Worm (Caenorhabditis elegans) whole organism, L2 larva: ENCODE results near the gene fask-1.

Source experiments
- C34F6.9 ChIP-seq: fragments of 150-350 bp; optimal IDR thresholded peaks from 2 replicates; lab custom pipeline; 2014; ENCODE audit warnings: missing biosample characterization, missing genetic modification characterization
- F13H6.1 ChIP-seq: sonication (generic microtip); optimal IDR thresholded peaks from 2 replicates; lab custom pipeline; 2016; ENCODE audit warnings: missing genetic modification characterization, missing compliant biosample characterization
- R02D3.7 ChIP-seq: fragments of 150-350 bp; optimal IDR thresholded peaks from 2 replicates; lab custom pipeline; 2014; ENCODE audit warnings: missing biosample characterization, missing genetic modification characterization
- Y55F3AM.14 ChIP-seq: fragments of 200-800 bp; sonication (Bioruptor generic); optimal IDR thresholded peaks from 2 replicates; lab custom pipeline; 2018; ENCODE audit warnings: mild to moderate bottlenecking, missing genetic modification characterization, missing compliant biosample characterization
- ZK546.5 ChIP-seq: sonication (generic microtip); optimal IDR thresholded peaks from 2 replicates; lab custom pipeline; 2017; ENCODE audit warnings: missing biosample characterization, missing genetic modification characterization
- aly-2 ChIP-seq: fragments of 150-350 bp; optimal IDR thresholded peaks from 2 replicates; lab custom pipeline; 2014; ENCODE audit warnings: missing biosample characterization, missing genetic modification characterization
- ama-1 ChIP-seq: fragments of 150-350 bp; optimal IDR thresholded peaks from 2 replicates; lab custom pipeline; 2018; ENCODE audit warnings: inconsistent platforms
- blmp-1 ChIP-seq: sonication (generic microtip); optimal IDR thresholded peaks from 2 replicates; lab custom pipeline; 2017; ENCODE audit warnings: missing genetic modification characterization, mild to moderate bottlenecking, missing compliant biosample characterization, antibody characterized with exemption, moderate library complexity; ENCODE audit not compliant: insufficient read depth
- ceh-16 ChIP-seq: fragments of 150-350 bp; optimal IDR thresholded peaks from 2 replicates; lab custom pipeline; 2014; ENCODE audit warnings: missing biosample characterization, missing genetic modification characterization
- ceh-82 ChIP-seq: fragments of 150-350 bp; optimal IDR thresholded peaks from 2 replicates; lab custom pipeline; 2014; ENCODE audit warnings: missing biosample characterization, missing genetic modification characterization
- crh-2 ChIP-seq: sonication (generic microtip); optimal IDR thresholded peaks from 2 replicates; lab custom pipeline; 2017; ENCODE audit warnings: missing biosample characterization, missing genetic modification characterization
- egl-27 ChIP-seq: sonication (generic microtip); optimal IDR thresholded peaks from 3 replicates; lab custom pipeline; 2017; ENCODE audit warnings: missing biosample characterization, missing genetic modification reagents, missing genetic modification characterization
- elt-3 ChIP-seq: sonication (generic microtip); optimal IDR thresholded peaks from 2 replicates; lab custom pipeline; 2017; ENCODE audit warnings: missing biosample characterization, missing genetic modification characterization
- fos-1 ChIP-seq: fragments of 150-350 bp; optimal IDR thresholded peaks from 2 replicates; lab custom pipeline; 2014; ENCODE audit warnings: missing biosample characterization, missing genetic modification characterization
- gmeb-1 ChIP-seq: fragments of 150-350 bp; optimal IDR thresholded peaks from 2 replicates; lab custom pipeline; 2014; ENCODE audit warnings: missing biosample characterization, missing genetic modification characterization
- lin-11 ChIP-seq: fragments of 150-350 bp; sonication (generic microtip); optimal IDR thresholded peaks from 2 replicates; lab custom pipeline; 2014; ENCODE audit warnings: missing biosample characterization, missing genetic modification characterization, inconsistent platforms, mixed read lengths
- lin-13 ChIP-seq: fragments of 150-350 bp; optimal IDR thresholded peaks from 2 replicates; lab custom pipeline; 2014; ENCODE audit warnings: missing biosample characterization, missing genetic modification reagents, missing genetic modification characterization
- lin-39 ChIP-seq: fragments of 150-350 bp; optimal IDR thresholded peaks from 2 replicates; lab custom pipeline; 2014; ENCODE audit warnings: missing biosample characterization, missing genetic modification reagents, missing genetic modification characterization
- lsy-2 ChIP-seq, 2 experiments: fragments of 150-350 bp in 1 of 2; sonication (generic microtip) in 1 of 2; optimal IDR thresholded peaks; 2 replicates each; lab custom pipeline; 2014 to 2017; ENCODE audit warnings: missing biosample characterization in 2 of 2, missing genetic modification characterization in 2 of 2
- mab-5 ChIP-seq: fragments of 150-350 bp; optimal IDR thresholded peaks from 2 replicates; lab custom pipeline; 2014; ENCODE audit warnings: missing biosample characterization, missing genetic modification characterization
- mbf-1 ChIP-seq: sonication (generic microtip); optimal IDR thresholded peaks from 2 replicates; lab custom pipeline; 2017; ENCODE audit warnings: missing biosample characterization, missing genetic modification characterization
- mdl-1 ChIP-seq, 2 experiments: fragments of 150-350 bp in 1 of 2; sonication (generic microtip) in 1 of 2; optimal IDR thresholded peaks; 2 replicates each; lab custom pipeline; 2017; ENCODE audit warnings: missing biosample characterization in 2 of 2, missing genetic modification characterization in 2 of 2
- nhr-10 ChIP-seq: sonication (generic microtip); optimal IDR thresholded peaks from 2 replicates; lab custom pipeline; 2017; ENCODE audit warnings: missing biosample characterization, missing genetic modification characterization
- nhr-11 ChIP-seq: fragments of 150-350 bp; optimal IDR thresholded peaks from 2 replicates; lab custom pipeline; 2014; ENCODE audit warnings: missing biosample characterization, missing genetic modification characterization
- nhr-12 ChIP-seq: fragments of 150-350 bp; optimal IDR thresholded peaks from 2 replicates; lab custom pipeline; 2014; ENCODE audit warnings: missing biosample characterization, missing genetic modification characterization
- nhr-129 ChIP-seq: fragments of 150-350 bp; optimal IDR thresholded peaks from 2 replicates; lab custom pipeline; 2014; ENCODE audit warnings: missing biosample characterization, missing genetic modification characterization
- nhr-21 ChIP-seq: fragments of 150-350 bp; optimal IDR thresholded peaks from 2 replicates; lab custom pipeline; 2014; ENCODE audit warnings: missing biosample characterization, missing genetic modification characterization
- nhr-23 ChIP-seq: fragments of 150-350 bp; optimal IDR thresholded peaks from 2 replicates; lab custom pipeline; 2014; ENCODE audit warnings: missing biosample characterization, missing genetic modification reagents, missing genetic modification characterization
- nhr-25 ChIP-seq: fragments of 150-350 bp; sonication (generic microtip); optimal IDR thresholded peaks from 3 replicates; lab custom pipeline; 2014; ENCODE audit warnings: missing biosample characterization, missing genetic modification characterization
- nhr-77 ChIP-seq: fragments of 150-350 bp; optimal IDR thresholded peaks from 2 replicates; lab custom pipeline; 2014; ENCODE audit warnings: missing biosample characterization, missing genetic modification characterization
- peb-1 ChIP-seq: fragments of 150-350 bp; optimal IDR thresholded peaks from 2 replicates; lab custom pipeline; 2014; ENCODE audit warnings: missing biosample characterization, missing genetic modification characterization
- skn-1 ChIP-seq: sonication (generic microtip); optimal IDR thresholded peaks from 2 replicates; lab custom pipeline; 2017; ENCODE audit warnings: missing biosample characterization, missing genetic modification characterization
- sma-3 ChIP-seq: sonication (generic microtip); optimal IDR thresholded peaks from 2 replicates; lab custom pipeline; 2016; ENCODE audit warnings: missing genetic modification reagents, missing genetic modification characterization, missing compliant biosample characterization
- sma-9 ChIP-seq, 2 experiments: fragments of 150-350 bp in 1 of 2; sonication (generic microtip) in 1 of 2; optimal IDR thresholded peaks; 2 replicates each; lab custom pipeline; 2014 to 2016; ENCODE audit warnings: missing genetic modification characterization in 2 of 2, mild to moderate bottlenecking in 1 of 2, missing biosample characterization in 1 of 2, missing compliant biosample characterization in 1 of 2, missing genetic modification reagents in 1 of 2, moderate library complexity in 1 of 2
- snpc-4 ChIP-seq: fragments of 150-350 bp; optimal IDR thresholded peaks from 2 replicates; lab custom pipeline; 2014; ENCODE audit warnings: missing biosample characterization, missing genetic modification characterization
- unc-55 ChIP-seq: fragments of 150-350 bp; sonication (generic microtip); optimal IDR thresholded peaks from 3 replicates; lab custom pipeline; 2014; ENCODE audit warnings: missing biosample characterization, missing genetic modification reagents, missing genetic modification characterization
- unc-62 ChIP-seq: fragments of 150-350 bp; optimal IDR thresholded peaks from 2 replicates; lab custom pipeline; 2014; ENCODE audit warnings: missing biosample characterization, missing genetic modification reagents, missing genetic modification characterization
- ztf-1 ChIP-seq: fragments of 200-800 bp; sonication (Bioruptor generic); conservative IDR thresholded peaks from 2 replicates; pipeline ENCODE4 v1.3.6; 2022; ENCODE audit warnings: missing genetic modification characterization, missing compliant biosample characterization

fask-1 gene

DNA sequence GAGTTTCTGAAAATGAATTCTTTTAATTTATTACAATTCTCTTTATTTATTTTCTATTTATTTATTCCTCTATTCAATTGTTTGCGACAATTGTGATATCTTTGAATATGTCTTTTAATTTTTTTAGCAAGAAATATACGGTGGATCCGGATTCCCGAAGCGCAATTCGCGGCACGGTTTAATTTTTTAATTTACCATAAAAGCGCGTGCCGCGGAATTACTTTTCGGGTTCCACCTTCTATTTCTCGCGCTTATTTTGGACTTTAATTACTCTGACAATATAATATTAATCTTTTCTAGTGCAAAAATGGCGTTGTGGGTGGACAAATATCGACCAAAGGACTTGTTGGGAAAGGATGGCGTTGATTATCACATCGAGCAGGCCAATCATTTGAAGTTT lies 5.1 kb upstream of the fask-1 start, which contains the start of gene rfc-3:
Gene rfc-3, plus strand, starts transcription at position 301 of the 400 bp plus-strand sequence.
- no peak for TF ChIP-seq ztf-1 (GFP tag; lab: Robert Waterston, UW)
- TF ChIP-seq nhr-77 = no peak
- TF ChIP-seq crh-2 (tag; lab: Kevin White, UChicago) = no peak
- TF ChIP-seq unc-62 (GFP tag; lab: Kevin White, UChicago) = no peak

DNA sequence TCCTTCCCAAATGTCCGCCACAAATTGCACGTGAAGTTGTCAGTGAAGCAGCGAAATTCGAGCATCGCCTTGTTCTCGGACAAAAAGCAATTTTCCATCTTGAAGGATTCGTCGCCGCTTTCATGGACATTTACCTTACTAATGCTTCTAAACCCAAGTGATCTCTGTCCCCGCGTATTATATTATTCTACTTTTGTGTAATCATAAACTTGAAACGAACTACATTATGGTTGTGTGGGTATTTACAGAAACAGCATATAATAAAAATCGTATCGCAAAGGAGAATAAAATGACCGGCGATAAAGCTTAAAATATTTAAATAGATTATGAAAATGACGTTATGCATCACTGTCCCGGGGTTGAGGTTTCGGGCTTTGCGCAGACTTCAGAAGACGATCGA lies 3.7 kb upstream of the fask-1 start:
- peak; percentile 27 for TF ChIP-seq nhr-129 (tag; lab: Kevin White, UChicago)
- no peak for TF ChIP-seq ceh-82 (tag; lab: Kevin White, UChicago)
- TF ChIP-seq, all 48 proteins: peak for 1

ce11 chrIV:13098652-13099051 lies 1.9 kb upstream of the fask-1 start, which contains the start of the genes dli-1, tin-9.2 and exos-4.1:
dli-1 (minus strand) TSS chrIV:13098792.
tin-9.2 (plus strand) TSS chrIV:13098995.
exos-4.1 (plus strand) TSS chrIV:13098999.
- TF ChIP-seq egl-27 (tag; lab: Kevin White, UChicago) (no peak), lin-13 (GFP tag; lab: Kevin White, UChicago) (peak; percentile 66), mab-5 (tag; lab: Kevin White, UChicago) (peak; percentile 67), ceh-16 (no peak), nhr-21 (tag; lab: Kevin White, UChicago) (no peak), nhr-77 (no peak), Y55F3AM.14 (GFP tag; lab: Kevin White, UChicago) (no peak), sma-3 (GFP tag; lab: Kevin White, UChicago) (peak; percentile 40), nhr-11 (tag; lab: Kevin White, UChicago) (no peak), crh-2 (tag; lab: Kevin White, UChicago) (peak; percentile 82), nhr-12 (no peak), skn-1 (tag; lab: Kevin White, UChicago) (no peak), F13H6.1 (tag; lab: Kevin White, UChicago) (peak; percentile 53), lsy-2 (tag; optimal IDR thresholded peaks at IDR 0.05; lab: Kevin White, UChicago) (peak; percentile 65 to 90), fos-1 (tag; lab: Kevin White, UChicago) (peak; percentile 47), nhr-10 (tag; lab: Kevin White, UChicago) (no peak), aly-2 (tag; lab: Kevin White, UChicago) (no peak), nhr-25 (peak; percentile 65), snpc-4 (tag; lab: Kevin White, UChicago) (no peak), gmeb-1 (tag; lab: Kevin White, UChicago) (peak; percentile 84), lin-39 (tag; lab: Kevin White, UChicago) (no peak), sma-9 (GFP tag; optimal IDR thresholded peaks at IDR 0.05; lab: Kevin White, UChicago) (no peak), sma-9 (tag; optimal IDR thresholded peaks at IDR 0.05; lab: Kevin White, UChicago) (no peak), nhr-129 (tag; lab: Kevin White, UChicago) (peak; percentile 90), ama-1 (lab: Kevin White, UChicago) (peak; percentile 8), mdl-1 (tag; optimal IDR thresholded peaks at IDR 0.05; lab: Kevin White, UChicago) (peak in 1 of 2 experiments; percentile 5), ZK546.5 (tag; lab: Kevin White, UChicago) (peak; percentile 19), nhr-23 (no peak), mbf-1 (tag; lab: Kevin White, UChicago) (no peak), blmp-1 (tag; lab: Kevin White, UChicago) (peak; percentile 6), unc-55 (GFP tag; lab: Kevin White, UChicago) (peak; percentile 89), R02D3.7 (no peak), ceh-82 (tag; lab: Kevin White, UChicago) (no peak), unc-62 (GFP tag; lab: Kevin White, UChicago) (no peak), elt-3 (no peak), C34F6.9 (tag; lab: Kevin White, UChicago) (peak; percentile 91), lin-11 (tag; lab: Kevin White, UChicago) (peak; percentile 23)

ce11 chrIV:13104900-13105299 lies 4.4 kb downstream of the fask-1 start, which contains the start of gene rde-11:
rde-11 (plus strand) TSS chrIV:13105200.
- TF ChIP-seq peb-1 (tag; lab: Kevin White, UChicago) = no peak
